Worm (Caenorhabditis elegans) whole organism, L3 larva: ENCODE measurements around the gene mtr-4.

Experiments used
- R02D3.7 ChIP-seq: fragments of 150-350 bp; optimal IDR thresholded peaks from 2 replicates; lab custom pipeline; 2014; ENCODE audit warnings: missing biosample characterization, missing genetic modification characterization
- aly-2 ChIP-seq: fragments of 150-350 bp; optimal IDR thresholded peaks from 2 replicates; lab custom pipeline; 2014; ENCODE audit warnings: missing biosample characterization, missing genetic modification characterization
- ama-1 ChIP-seq: fragments of 150-350 bp; optimal IDR thresholded peaks from 2 replicates; lab custom pipeline; 2018
- ceh-28 ChIP-seq: fragments of 150-350 bp; optimal IDR thresholded peaks from 2 replicates; lab custom pipeline; 2014; ENCODE audit warnings: missing biosample characterization, missing genetic modification reagents, missing genetic modification characterization
- ceh-82 ChIP-seq: fragments of 150-350 bp; optimal IDR thresholded peaks from 2 replicates; lab custom pipeline; 2014; ENCODE audit warnings: missing biosample characterization, missing genetic modification characterization
- ceh-9 ChIP-seq: sonication (generic microtip); optimal IDR thresholded peaks from 2 replicates; lab custom pipeline; 2018; ENCODE audit warnings: missing biosample characterization, missing genetic modification characterization
- egl-5 ChIP-seq: fragments of 150-350 bp; optimal IDR thresholded peaks from 2 replicates; lab custom pipeline; 2017; ENCODE audit warnings: missing biosample characterization, missing genetic modification reagents, missing genetic modification characterization, inconsistent platforms
- elt-1 ChIP-seq: fragments of 150-350 bp; optimal IDR thresholded peaks from 2 replicates; lab custom pipeline; 2014; ENCODE audit warnings: missing biosample characterization, missing genetic modification characterization
- elt-3 ChIP-seq, 3 experiments: fragments of 150-350 bp in 1 of 3; sonication (generic microtip) in 2 of 3; optimal IDR thresholded peaks; 2 replicates in 2 of 3; 4 replicates in 1 of 3; lab custom pipeline; 2014 to 2017; ENCODE audit warnings: missing biosample characterization in 3 of 3, missing genetic modification characterization in 3 of 3
- eor-1 ChIP-seq, 2 experiments: fragments of 150-350 bp; optimal IDR thresholded peaks; 2 replicates each; lab custom pipeline; 2014 to 2018; ENCODE audit warnings: missing biosample characterization in 2 of 2, missing genetic modification characterization in 2 of 2
- fkh-10 ChIP-seq: sonication (generic microtip); optimal IDR thresholded peaks from 2 replicates; lab custom pipeline; 2017; ENCODE audit warnings: missing biosample characterization, missing genetic modification reagents, missing genetic modification characterization
- fkh-2 ChIP-seq: fragments of 150-350 bp; optimal IDR thresholded peaks from 2 replicates; lab custom pipeline; 2014; ENCODE audit warnings: missing biosample characterization, missing genetic modification reagents, missing genetic modification characterization
- fos-1 ChIP-seq: fragments of 150-350 bp; optimal IDR thresholded peaks from 2 replicates; lab custom pipeline; 2014; ENCODE audit warnings: missing biosample characterization, missing genetic modification characterization
- jun-1 ChIP-seq: fragments of 150-350 bp; optimal IDR thresholded peaks from 2 replicates; lab custom pipeline; 2014; ENCODE audit warnings: missing biosample characterization, missing genetic modification reagents, missing genetic modification characterization
- lin-15B ChIP-seq: fragments of 150-350 bp; optimal IDR thresholded peaks from 2 replicates; lab custom pipeline; 2014; ENCODE audit warnings: missing biosample characterization, missing genetic modification characterization
- mdl-1 ChIP-seq: fragments of 150-350 bp; optimal IDR thresholded peaks from 2 replicates; lab custom pipeline; 2014; ENCODE audit warnings: missing biosample characterization, missing genetic modification characterization
- mml-1 ChIP-seq: fragments of 150-350 bp; sonication (generic microtip); optimal IDR thresholded peaks from 3 replicates; lab custom pipeline; 2014; ENCODE audit warnings: missing biosample characterization, missing genetic modification characterization
- nfya-1 ChIP-seq: sonication (generic microtip); optimal IDR thresholded peaks from 2 replicates; lab custom pipeline; 2017; ENCODE audit warnings: missing genetic modification characterization, mild to moderate bottlenecking, missing compliant biosample characterization, antibody characterized with exemption, moderate library complexity; ENCODE audit not compliant: insufficient read depth
- nhr-11 ChIP-seq: fragments of 150-350 bp; optimal IDR thresholded peaks from 2 replicates; lab custom pipeline; 2014; ENCODE audit warnings: missing biosample characterization, missing genetic modification characterization
- nhr-12 ChIP-seq: fragments of 150-350 bp; optimal IDR thresholded peaks from 2 replicates; lab custom pipeline; 2014; ENCODE audit warnings: missing biosample characterization, missing genetic modification characterization
- nhr-23 ChIP-seq: fragments of 150-350 bp; optimal IDR thresholded peaks from 2 replicates; lab custom pipeline; 2014; ENCODE audit warnings: missing biosample characterization, missing genetic modification reagents, missing genetic modification characterization
- nhr-237 ChIP-seq: fragments of 150-350 bp; optimal IDR thresholded peaks from 2 replicates; lab custom pipeline; 2014; ENCODE audit warnings: missing biosample characterization, missing genetic modification characterization
- nhr-28 ChIP-seq: fragments of 150-350 bp; optimal IDR thresholded peaks from 2 replicates; lab custom pipeline; 2014; ENCODE audit warnings: missing biosample characterization, missing genetic modification characterization
- nhr-43 ChIP-seq: sonication (generic microtip); optimal IDR thresholded peaks from 2 replicates; lab custom pipeline; 2016; ENCODE audit warnings: mild to moderate bottlenecking, missing genetic modification characterization, missing compliant biosample characterization; ENCODE audit not compliant: poor library complexity, severe bottlenecking
- nhr-67 ChIP-seq: fragments of 150-350 bp; optimal IDR thresholded peaks from 2 replicates; lab custom pipeline; 2014; ENCODE audit warnings: missing biosample characterization, missing genetic modification characterization
- nhr-76 ChIP-seq: fragments of 150-350 bp; sonication (generic microtip); optimal IDR thresholded peaks from 5 replicates; lab custom pipeline; 2014; ENCODE audit warnings: missing biosample characterization, missing genetic modification characterization
- pha-4 ChIP-seq: fragments of 150-350 bp; optimal IDR thresholded peaks from 2 replicates; lab custom pipeline; 2014; ENCODE audit warnings: missing biosample characterization, missing genetic modification reagents, missing genetic modification characterization
- pqm-1 ChIP-seq: fragments of 150-350 bp; optimal IDR thresholded peaks from 2 replicates; lab custom pipeline; 2017; ENCODE audit warnings: missing biosample characterization, missing genetic modification characterization, inconsistent platforms
- sea-2 ChIP-seq: fragments of 150-350 bp; sonication (generic microtip); optimal IDR thresholded peaks from 4 replicates; lab custom pipeline; 2014; ENCODE audit warnings: missing biosample characterization, missing genetic modification reagents, missing genetic modification characterization
- skn-1 ChIP-seq: fragments of 150-350 bp; optimal IDR thresholded peaks from 2 replicates; lab custom pipeline; 2014; ENCODE audit warnings: missing biosample characterization, missing genetic modification characterization
- snpc-4 ChIP-seq: fragments of 150-350 bp; optimal IDR thresholded peaks from 2 replicates; lab custom pipeline; 2014; ENCODE audit warnings: missing biosample characterization, missing genetic modification characterization
- tbx-2 ChIP-seq: sonication (generic microtip); optimal IDR thresholded peaks from 2 replicates; lab custom pipeline; 2016; ENCODE audit warnings: mild to moderate bottlenecking, missing genetic modification characterization, missing compliant biosample characterization
- unc-62 ChIP-seq: fragments of 150-350 bp; sonication (generic microtip); optimal IDR thresholded peaks from 4 replicates; lab custom pipeline; 2014; ENCODE audit warnings: missing biosample characterization, missing genetic modification reagents, missing genetic modification characterization
- zag-1 ChIP-seq: fragments of 150-350 bp; optimal IDR thresholded peaks from 2 replicates; lab custom pipeline; 2014; ENCODE audit warnings: missing biosample characterization, missing genetic modification characterization
- ztf-11 ChIP-seq: fragments of 150-350 bp; optimal IDR thresholded peaks from 2 replicates; lab custom pipeline; 2014; ENCODE audit warnings: missing biosample characterization, missing genetic modification characterization
- ztf-4 ChIP-seq: fragments of 150-350 bp; optimal IDR thresholded peaks from 2 replicates; lab custom pipeline; 2014; ENCODE audit warnings: missing biosample characterization, missing genetic modification characterization

mtr-4 gene

ce11 chrIV:9846574-9846973 is 21.1 kb downstream of the mtr-4 start, which contains the start of gene K07F5.6:
Gene K07F5.6 (minus strand): TSS chrIV:9846674.
- TF ChIP-seq egl-5 = no peak
- TF ChIP-seq, all 47 proteins: peak for 0

- TF ChIP-seq nhr-76 (tag; lab: Kevin White, UChicago) (no peak), nfya-1 (tag; lab: Kevin White, UChicago) (no peak), R02D3.7 (tag; lab: Kevin White, UChicago) (no peak), ceh-28 (tag; lab: Kevin White, UChicago) (no peak), tbx-2 (tag; lab: Kevin White, UChicago) (no peak), nhr-237 (tag; lab: Kevin White, UChicago) (no peak), jun-1 (no peak), elt-1 (tag; lab: Kevin White, UChicago) (no peak), pha-4 (tag; lab: Kevin White, UChicago) (no peak), skn-1 (no peak), nhr-12 (no peak), elt-3 (tag; optimal IDR thresholded peaks at IDR 0.05; lab: Kevin White, UChicago) (no peak), fos-1 (no peak), aly-2 (no peak), fkh-10 (GFP tag; lab: Kevin White, UChicago) (no peak), unc-62 (no peak), nhr-23 (tag; lab: Kevin White, UChicago) (no peak), nhr-11 (tag; lab: Kevin White, UChicago) (no peak), nhr-43 (tag; lab: Kevin White, UChicago) (no peak), ama-1 (lab: Kevin White, UChicago) (no peak)
These were observed 22.6 kb downstream of the mtr-4 start, which contains the start of gene K07F5.7 for ce11 chrIV:9848075-9848474. Gene K07F5.7 (minus strand): TSS chrIV:9848175.

DNA sequence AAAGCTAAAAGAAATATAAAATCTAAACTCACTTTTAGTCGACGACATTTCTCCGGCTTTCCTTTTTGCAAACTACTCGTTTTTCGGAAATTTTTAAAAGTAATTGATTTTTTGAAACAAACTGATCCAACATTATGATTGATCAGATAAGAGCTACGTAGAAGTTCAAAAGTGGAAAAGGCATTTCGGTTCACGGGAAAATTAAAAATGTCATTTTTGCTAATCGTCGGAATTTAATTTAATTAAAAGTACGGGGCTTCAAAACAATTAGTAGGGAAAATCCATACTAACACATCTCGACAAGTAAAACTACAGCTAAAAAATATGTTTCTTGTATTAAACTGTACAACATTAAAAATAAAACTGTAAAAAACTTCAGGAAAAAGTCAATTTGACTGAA is 24.1 kb downstream of the mtr-4 start, which contains the start of gene K07F5.8:
Gene K07F5.8, minus strand, starts transcription at position 101 of the 400 bp plus-strand sequence.
- TF ChIP-seq lin-15B (tag; lab: Kevin White, UChicago) (no peak), nhr-67 (tag; lab: Kevin White, UChicago) (no peak), nhr-11 (tag; lab: Kevin White, UChicago) (no peak), pqm-1 (tag; lab: Kevin White, UChicago) (no peak), nhr-23 (tag; lab: Kevin White, UChicago) (no peak), jun-1 (no peak), mdl-1 (no peak), mml-1 (no peak), zag-1 (tag; lab: Kevin White, UChicago) (no peak), eor-1 (tag; optimal IDR thresholded peaks at IDR 0.05; lab: Kevin White, UChicago) (no peak), ceh-9 (tag; lab: Kevin White, UChicago) (no peak), elt-1 (tag; lab: Kevin White, UChicago) (no peak), ztf-4 (tag; lab: Kevin White, UChicago) (no peak), ztf-11 (no peak), unc-62 (no peak), egl-5 (no peak), skn-1 (no peak), fkh-2 (tag; lab: Kevin White, UChicago) (no peak), nhr-76 (tag; lab: Kevin White, UChicago) (no peak), nhr-28 (tag; lab: Kevin White, UChicago) (no peak)

ce11 chrIV:9850931-9851330 is 25.4 kb downstream of the mtr-4 start, which contains the start of gene ssp-10:
Gene ssp-10 (minus strand): TSS chrIV:9851031.
- TF ChIP-seq snpc-4 (tag; lab: Kevin White, UChicago) (no peak), ceh-82 (tag; lab: Kevin White, UChicago) (no peak), nhr-12 (no peak), eor-1 (tag; optimal IDR thresholded peaks at IDR 0.05; lab: Kevin White, UChicago) (no peak), jun-1 (no peak), ceh-28 (tag; lab: Kevin White, UChicago) (no peak), ztf-11 (no peak), aly-2 (no peak)

DNA sequence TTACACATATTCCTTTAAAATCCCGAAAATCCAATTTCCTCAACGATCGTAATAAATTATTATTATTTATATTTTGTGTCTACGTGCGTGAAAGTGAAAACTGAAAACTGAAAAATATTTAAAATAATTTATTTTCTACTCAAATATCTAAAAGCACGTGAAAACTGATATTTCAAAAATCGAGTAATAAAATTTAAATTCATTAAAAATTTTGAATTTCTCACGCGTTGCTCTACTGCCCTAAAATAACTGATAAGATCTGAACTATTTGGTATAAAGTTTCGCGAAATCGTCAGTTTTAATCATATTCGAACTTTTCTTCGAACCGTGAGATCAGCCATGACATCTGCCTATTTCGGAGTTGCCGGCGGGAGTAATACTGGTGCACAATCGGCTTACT is 26.8 kb downstream of the mtr-4 start, which contains the start of gene ssq-1:
Gene ssq-1, plus strand, starts transcription at position 301 of the 400 bp plus-strand sequence.
- TF ChIP-seq eor-1 (tag; optimal IDR thresholded peaks at IDR 0.05; lab: Kevin White, UChicago) = no peak
- TF ChIP-seq mml-1 = no peak
- TF ChIP-seq pha-4 (tag; lab: Kevin White, UChicago) = no peak
- no peak for TF ChIP-seq aly-2
- TF ChIP-seq sea-2 (GFP tag; lab: Kevin White, UChicago) = no peak
